Fruit fly (Drosophila melanogaster): ENCODE data around the gene CG15888.
A peak's percentile ranks its signal among the peaks of the same experiment; 100 is the strongest.

CG15888 gene

DNA sequence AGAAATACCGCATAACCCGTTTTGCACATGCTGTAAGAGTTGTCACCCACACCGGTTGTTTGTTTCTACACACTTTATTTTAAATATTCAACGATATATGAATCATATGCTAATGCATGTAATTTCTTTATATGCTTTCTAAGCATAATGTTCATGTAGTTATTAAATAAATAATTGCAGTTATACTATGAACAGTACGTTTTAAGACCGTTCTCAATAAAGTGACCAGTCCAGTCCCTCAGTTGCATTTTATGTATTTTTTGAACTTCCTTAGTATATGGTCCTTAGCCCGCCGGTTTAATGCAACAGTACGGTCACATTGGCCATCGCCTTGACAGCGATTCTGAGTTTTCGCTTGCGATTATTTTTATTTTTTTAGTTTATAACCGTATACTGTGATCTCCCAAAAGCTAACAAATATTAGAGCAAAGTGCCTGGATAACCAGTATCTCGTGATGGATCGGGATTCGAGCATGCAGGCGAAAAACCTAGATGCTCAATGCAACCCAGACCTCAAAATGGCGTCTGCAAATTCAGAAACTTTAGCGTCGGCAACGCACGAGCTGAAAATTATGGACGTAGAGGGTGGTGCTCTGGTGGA lies 22.2 kb downstream of the CG15888 start, which contains the start of gene Ravus:
Gene Ravus, minus strand, starts transcription at position 1 of the 601 bp plus-strand sequence.
- TF ChIP-seq CG11762 (GFP tag; optimal IDR thresholded peaks at IDR 0.05; ENCODE audit: insufficient read depth) (peak; percentile 34), eg (GFP tag; IDR thresholded peaks at IDR 0.05) (peak; percentile 30; the same call in 1 of the 3 replicates), CG6854 (GFP tag; optimal IDR thresholded peaks at IDR 0.05) (no peak), achi (GFP tag; optimal IDR thresholded peaks at IDR 0.05) (peak; percentile 72), fkh (GFP tag; optimal IDR thresholded peaks at IDR 0.05) (no peak), CG3032 (tag; optimal IDR thresholded peaks at IDR 0.05) (peak; percentile 63), Ets96B (tag; optimal IDR thresholded peaks at IDR 0.05) (peak; percentile 42), pdm3 (GFP tag; optimal IDR thresholded peaks at IDR 0.05) (no peak), Sox14 (GFP tag; optimal IDR thresholded peaks at IDR 0.05) (peak; percentile 69), cyc (GFP tag; optimal IDR thresholded peaks at IDR 0.05) (peak; percentile 52), CG31627 (GFP tag; optimal IDR thresholded peaks at IDR 0.05) (peak; percentile 70), ss (GFP tag; optimal IDR thresholded peaks at IDR 0.05) (no peak), esn (GFP tag; optimal IDR thresholded peaks at IDR 0.05) (peak; percentile 61), svp (GFP tag) (peak; percentile 79), Eip78C (GFP tag) (peak; percentile 76), CG7368 (GFP tag; optimal IDR thresholded peaks at IDR 0.05) (peak; percentile 20), CG6792 (GFP tag; optimal IDR thresholded peaks at IDR 0.05) (peak; percentile 15), topi (GFP tag; optimal IDR thresholded peaks at IDR 0.05) (no peak), Sox15 (GFP tag; optimal IDR thresholded peaks at IDR 0.05) (peak; percentile 36), Sox102F (GFP tag; optimal IDR thresholded peaks at IDR 0.05) (no peak)

dm6 chr3R:13261706-13262105 lies 24.6 kb downstream of the CG15888 start:
- no peak for TF ChIP-seq dac (GFP tag; optimal IDR thresholded peaks at IDR 0.05)
- no peak for TF ChIP-seq CG1621 (tag; optimal IDR thresholded peaks at IDR 0.05)
- no peak for TF ChIP-seq fkh (GFP tag; optimal IDR thresholded peaks at IDR 0.05)
- no peak for TF ChIP-seq Smox (GFP tag; optimal IDR thresholded peaks at IDR 0.05)
- no peak for TF ChIP-seq spab (GFP tag; optimal IDR thresholded peaks at IDR 0.05)
- no peak for TF ChIP-seq CG6808 (GFP tag; optimal IDR thresholded peaks at IDR 0.05)
- TF ChIP-seq CG34406 (GFP tag; optimal IDR thresholded peaks at IDR 0.05), result no peak
- no peak for TF ChIP-seq CG11294 (GFP tag; IDR thresholded peaks at IDR 0.05)
- TF ChIP-seq OdsH (GFP tag; optimal IDR thresholded peaks at IDR 0.05), result no peak
- TF ChIP-seq ss (GFP tag; optimal IDR thresholded peaks at IDR 0.05), result no peak
- no peak for TF ChIP-seq eg (GFP tag; IDR thresholded peaks at IDR 0.05)
- TF ChIP-seq CG6792 (GFP tag; optimal IDR thresholded peaks at IDR 0.05), result no peak
- TF ChIP-seq Blimp-1 (GFP tag; optimal IDR thresholded peaks at IDR 0.05), result no peak
- no peak for TF ChIP-seq CG6854 (GFP tag; optimal IDR thresholded peaks at IDR 0.05)
- no peak for TF ChIP-seq Sox14 (GFP tag; optimal IDR thresholded peaks at IDR 0.05)
- TF ChIP-seq CG11762 (GFP tag; optimal IDR thresholded peaks at IDR 0.05; ENCODE audit: insufficient read depth), result no peak
- TF ChIP-seq CG31627 (GFP tag; optimal IDR thresholded peaks at IDR 0.05), result no peak
- no peak for TF ChIP-seq CG3032 (tag; optimal IDR thresholded peaks at IDR 0.05)
- TF ChIP-seq CG8319 (GFP tag; optimal IDR thresholded peaks at IDR 0.05), result no peak
- no peak for TF ChIP-seq CG16779 (tag; optimal IDR thresholded peaks at IDR 0.05)

DNA sequence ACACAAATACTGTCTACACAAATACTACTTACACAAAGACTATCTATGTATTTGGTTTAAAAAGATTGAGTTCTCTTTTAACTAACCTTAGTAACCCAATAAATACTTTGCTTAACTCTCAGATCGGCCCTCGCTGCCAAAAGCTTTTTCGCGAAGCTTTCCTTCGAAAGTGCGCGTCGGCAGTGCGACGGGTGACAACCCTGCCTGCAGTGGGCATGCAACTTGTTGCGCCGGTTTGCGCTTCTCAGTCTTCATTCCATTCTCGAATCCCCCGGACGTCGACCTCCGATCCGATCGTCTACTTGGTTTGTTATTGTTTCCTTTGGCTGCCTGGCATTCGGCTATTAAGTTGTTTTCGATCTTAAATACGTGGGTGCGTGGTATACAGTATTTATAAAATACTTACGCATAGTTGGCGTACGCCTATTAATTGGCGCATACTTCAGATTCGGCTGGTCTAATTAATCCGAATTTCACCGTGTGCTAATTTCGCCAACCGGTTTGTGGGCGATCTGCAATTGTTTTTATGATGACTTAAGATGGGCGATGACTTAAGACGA lies 26.1 kb downstream of the CG15888 start, which contains the start of gene CG11686:
Gene CG11686, plus strand, starts transcription at position 243 of the 560 bp plus-strand sequence.
- TF ChIP-seq Hr39 (GFP tag; optimal IDR thresholded peaks at IDR 0.05) (no peak), CG31627 (GFP tag; optimal IDR thresholded peaks at IDR 0.05) (no peak), Gug (GFP tag; IDR thresholded peaks at IDR 0.05) (no peak), Ets21C (GFP tag; optimal IDR thresholded peaks at IDR 0.05) (no peak), CG3032 (tag; optimal IDR thresholded peaks at IDR 0.05) (no peak), vri (GFP tag; optimal IDR thresholded peaks at IDR 0.05) (peak; percentile 26), CG34406 (GFP tag; optimal IDR thresholded peaks at IDR 0.05) (peak; percentile 8), CG8119 (GFP tag; IDR thresholded peaks at IDR 0.05) (no peak), salr (GFP tag; optimal IDR thresholded peaks at IDR 0.05) (no peak), CG1621 (tag; optimal IDR thresholded peaks at IDR 0.05) (peak; percentile 1), topi (GFP tag; optimal IDR thresholded peaks at IDR 0.05) (no peak), CG3919 (GFP tag; optimal IDR thresholded peaks at IDR 0.05) (no peak), Blimp-1 (GFP tag; optimal IDR thresholded peaks at IDR 0.05) (no peak), Eip93F (GFP tag; optimal IDR thresholded peaks at IDR 0.05) (no peak), Hr38 (GFP tag; optimal IDR thresholded peaks at IDR 0.05) (no peak), CG6854 (GFP tag; optimal IDR thresholded peaks at IDR 0.05) (no peak), CG11762 (GFP tag; optimal IDR thresholded peaks at IDR 0.05; ENCODE audit: insufficient read depth) (no peak), dac (GFP tag; optimal IDR thresholded peaks at IDR 0.05) (no peak), Sox102F (GFP tag; optimal IDR thresholded peaks at IDR 0.05) (peak; percentile 51), Smox (GFP tag; optimal IDR thresholded peaks at IDR 0.05) (no peak), Hr4 (GFP tag; optimal IDR thresholded peaks at IDR 0.05) (no peak), pdm3 (GFP tag; optimal IDR thresholded peaks at IDR 0.05) (no peak), CG16779 (tag; optimal IDR thresholded peaks at IDR 0.05) (no peak), achi (GFP tag; optimal IDR thresholded peaks at IDR 0.05) (no peak), CG11902 (GFP tag; optimal IDR thresholded peaks at IDR 0.05) (no peak), dsx (GFP tag; optimal IDR thresholded peaks at IDR 0.05; ENCODE audit: poor library complexity, severe bottlenecking) (no peak), CG15336 (GFP tag; IDR thresholded peaks at IDR 0.05) (peak; percentile 56; the same call in 1 of the 2 replicates), CG11294 (GFP tag; IDR thresholded peaks at IDR 0.05) (no peak)
